Fruit fly (Drosophila melanogaster) Kc167 (cell line): ENCODE results near the gene CG9231.

Experiments
- Myc ChIP-seq: fragments of >200 bp; optimal IDR thresholded peaks from 2 replicates; lab custom pipeline; 2017; ENCODE audit warnings: missing external identifiers
- Sin3A ChIP-seq: fragments of >200 bp; optimal IDR thresholded peaks from 2 replicates; lab custom pipeline; 2018; ENCODE audit warnings: missing external identifiers
- h ChIP-seq: fragments of >200 bp; optimal IDR thresholded peaks from 3 replicates; lab custom pipeline; 2018; ENCODE audit warnings: missing external identifiers
- insv ChIP-seq: fragments of >200 bp; optimal IDR thresholded peaks from 3 replicates; lab custom pipeline; 2018; ENCODE audit warnings: missing external identifiers
- psq ChIP-seq: fragments of >200 bp; optimal IDR thresholded peaks from 2 replicates; lab custom pipeline; 2017; ENCODE audit warnings: missing external identifiers
- ttk ChIP-seq: sonication (Bioruptor generic); optimal IDR thresholded peaks from 2 replicates; lab custom pipeline; 2017; ENCODE audit warnings: missing external identifiers

CG9231 gene

DNA sequence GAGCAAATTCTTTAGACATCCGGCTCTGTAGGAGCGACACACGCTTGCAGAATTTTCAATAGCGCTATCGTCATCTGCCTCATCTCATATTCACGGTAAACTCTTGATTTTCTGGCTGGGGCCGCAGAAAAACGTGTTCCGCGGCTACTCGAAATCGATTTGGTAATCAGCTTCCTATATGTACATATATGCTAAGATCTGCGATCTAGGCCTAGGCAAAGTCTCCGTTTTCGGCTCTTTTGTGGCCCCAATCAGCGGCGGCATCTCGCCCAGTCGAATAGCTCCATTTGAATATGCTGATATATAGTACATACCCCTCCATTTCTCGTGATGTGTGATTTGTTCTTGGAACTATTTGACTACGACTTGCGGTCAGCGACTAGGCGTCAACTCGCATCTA lies 22.8 kb downstream of the CG9231 start:
- no peak for TF ChIP-seq ttk
- no peak for TF ChIP-seq Myc (lab: Kevin White, UChicago)
- no peak for TF ChIP-seq h
- TF ChIP-seq insv (lab: Kevin White, UChicago) = no peak
- no peak for TF ChIP-seq psq (lab: Kevin White, UChicago)
- TF ChIP-seq Sin3A (lab: Kevin White, UChicago) = no peak

DNA sequence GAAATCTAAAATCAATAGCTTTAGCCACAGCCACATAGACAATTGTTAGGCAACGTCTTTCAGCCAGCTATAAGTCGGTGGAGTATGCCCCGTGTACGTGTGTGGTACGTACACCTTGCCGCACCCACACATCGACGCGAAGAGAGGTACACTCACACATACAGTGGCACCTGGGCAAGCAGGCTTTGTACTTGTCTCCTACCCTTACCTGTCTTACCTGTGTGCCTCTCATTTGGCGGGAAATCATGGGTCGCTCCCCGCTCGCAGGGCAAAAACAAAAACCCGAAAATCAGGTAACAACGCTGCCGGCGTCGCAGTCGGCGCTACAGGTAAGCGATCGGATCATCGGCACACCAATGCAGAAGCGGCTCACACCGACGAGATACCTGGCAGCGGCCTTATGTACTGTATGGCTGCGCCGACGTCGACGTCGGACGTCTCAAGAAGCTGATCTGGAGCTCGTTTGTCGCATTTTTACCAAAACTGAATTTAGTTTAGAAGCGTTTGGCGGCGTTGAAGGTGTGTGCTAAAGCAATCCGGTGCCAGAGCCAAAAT lies 23.6 kb downstream of the CG9231 start:
- no peak for TF ChIP-seq psq (lab: Kevin White, UChicago)
- no peak for TF ChIP-seq Sin3A (lab: Kevin White, UChicago)
- no peak for TF ChIP-seq ttk
- no peak for TF ChIP-seq insv (lab: Kevin White, UChicago)
- TF ChIP-seq h = no peak
- no peak for TF ChIP-seq Myc (lab: Kevin White, UChicago)

dm6 chr3L:19561745-19562144 lies 24.1 kb downstream of the CG9231 start:
- TF ChIP-seq h = no peak
- no peak for TF ChIP-seq ttk
- no peak for TF ChIP-seq Sin3A (lab: Kevin White, UChicago)
- no peak for TF ChIP-seq Myc (lab: Kevin White, UChicago)
- TF ChIP-seq psq (lab: Kevin White, UChicago) = no peak
- TF ChIP-seq insv (lab: Kevin White, UChicago) = no peak

dm6 chr3L:19560695-19561246 lies 25.0 kb downstream of the CG9231 start:
- TF ChIP-seq Sin3A (lab: Kevin White, UChicago) = no peak

DNA sequence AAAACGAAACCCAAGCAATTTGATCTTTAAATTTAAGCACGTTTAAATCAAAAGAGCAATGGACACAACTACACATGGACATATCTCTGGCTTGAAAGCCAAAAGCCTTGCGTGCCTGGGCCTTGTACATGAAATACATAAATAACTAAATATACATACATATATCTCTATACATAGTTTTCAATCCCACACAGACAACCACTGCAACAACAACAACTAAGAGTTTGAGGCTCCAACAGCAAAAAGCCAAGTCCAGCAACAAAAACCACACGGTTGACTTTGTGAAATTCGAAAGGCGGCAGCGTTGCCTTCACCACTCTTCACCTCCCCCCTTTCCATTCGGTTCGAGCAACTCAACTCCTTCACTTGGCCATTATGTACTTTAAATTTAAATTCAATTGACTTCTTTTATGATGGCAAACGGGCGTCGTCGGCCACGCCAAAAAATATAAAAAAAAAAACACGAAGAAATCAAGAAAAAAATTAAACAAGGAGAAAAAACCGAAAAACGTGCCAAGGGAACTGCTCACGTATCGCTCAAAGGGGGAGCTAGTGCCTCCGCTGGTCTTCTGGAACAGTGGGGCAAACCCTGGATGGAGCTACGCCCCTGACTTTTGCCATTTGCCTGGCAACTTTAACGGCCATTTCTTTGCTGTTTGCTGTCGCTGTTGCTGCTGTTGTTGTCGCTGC lies 25.7 kb downstream of the CG9231 start:
- TF ChIP-seq Myc (lab: Kevin White, UChicago) = no peak
- TF ChIP-seq insv (lab: Kevin White, UChicago) = no peak
- no peak for TF ChIP-seq ttk
- TF ChIP-seq psq (lab: Kevin White, UChicago) = no peak
- no peak for TF ChIP-seq h
- TF ChIP-seq Sin3A (lab: Kevin White, UChicago) = no peak

DNA sequence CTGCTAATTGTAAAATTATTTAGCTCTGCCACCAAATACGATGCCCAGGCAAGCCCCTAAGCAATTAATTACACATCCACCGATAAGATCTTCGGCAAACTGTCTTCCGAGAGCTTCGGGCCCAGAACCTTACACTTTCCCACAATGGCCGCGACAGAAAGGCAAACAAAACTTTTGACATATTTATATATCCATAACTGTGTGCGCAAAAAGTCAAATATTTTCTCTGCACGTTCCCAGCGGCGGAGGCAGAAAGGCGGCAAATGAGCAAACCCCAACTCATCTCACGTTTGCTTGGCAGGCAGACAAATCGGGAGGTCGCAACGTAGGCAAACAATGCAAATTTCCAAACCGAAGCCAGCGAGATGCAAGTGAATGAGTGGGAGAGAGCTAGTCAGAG lies 26.6 kb downstream of the CG9231 start:
- no peak for TF ChIP-seq Myc (lab: Kevin White, UChicago)
- no peak for TF ChIP-seq ttk
- TF ChIP-seq insv (lab: Kevin White, UChicago) = no peak
- TF ChIP-seq psq (lab: Kevin White, UChicago) = no peak
- TF ChIP-seq h = no peak
- TF ChIP-seq Sin3A (lab: Kevin White, UChicago) = no peak

- TF ChIP-seq h (no peak), psq (lab: Kevin White, UChicago) (no peak), Myc (lab: Kevin White, UChicago) (no peak), Sin3A (lab: Kevin White, UChicago) (no peak), ttk (no peak), insv (lab: Kevin White, UChicago) (no peak)
Measured at dm6 chr3L:19558674-19559073, 27.1 kb downstream of the CG9231 start.

- no peak for TF ChIP-seq psq (lab: Kevin White, UChicago)
- TF ChIP-seq Myc (lab: Kevin White, UChicago) = no peak
- TF ChIP-seq Sin3A (lab: Kevin White, UChicago) = no peak
- no peak for TF ChIP-seq ttk
- no peak for TF ChIP-seq insv (lab: Kevin White, UChicago)
- TF ChIP-seq h = no peak
Measured at dm6 chr3L:19557996-19558375, 27.8 kb downstream of the CG9231 start.

DNA sequence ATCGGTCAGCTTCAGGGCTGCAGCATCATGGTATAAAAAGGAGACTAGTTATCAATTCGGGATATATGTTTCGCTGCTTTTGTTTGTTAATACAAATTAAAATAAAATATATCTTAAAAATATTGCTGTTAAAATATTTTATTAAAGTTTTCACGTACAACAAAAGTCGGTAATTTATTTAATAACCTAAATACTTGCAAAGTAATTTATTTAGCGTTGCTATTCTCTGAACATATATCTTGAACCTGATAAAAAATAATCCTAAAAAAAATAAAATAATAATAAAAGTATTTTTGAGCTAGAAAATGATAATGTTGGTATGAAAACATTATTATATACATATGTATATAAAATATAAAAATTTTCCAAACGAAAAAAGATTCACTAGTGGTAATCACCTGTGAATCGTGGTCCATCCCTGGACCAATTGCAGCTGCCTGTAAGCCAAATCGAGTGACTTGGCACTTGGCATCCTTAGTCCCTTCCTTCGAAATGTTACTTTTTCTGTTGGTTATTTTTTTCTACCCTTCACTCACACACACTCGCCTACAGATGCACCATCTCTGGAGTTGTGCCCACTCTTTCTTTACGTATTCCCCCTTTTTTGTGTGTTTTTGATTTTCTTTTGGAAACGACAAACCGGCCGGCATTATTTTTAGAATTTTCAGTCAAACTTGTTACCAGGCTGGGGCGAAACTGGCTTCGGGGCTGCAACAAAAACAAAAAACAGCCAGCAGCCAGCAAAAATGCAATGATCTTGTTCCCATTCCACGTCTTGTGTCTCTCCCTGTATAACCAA lies 28.4 kb downstream of the CG9231 start:
- TF ChIP-seq ttk (no peak), insv (lab: Kevin White, UChicago) (no peak), Myc (lab: Kevin White, UChicago) (no peak), psq (lab: Kevin White, UChicago) (no peak), Sin3A (lab: Kevin White, UChicago) (no peak), h (no peak)

DNA sequence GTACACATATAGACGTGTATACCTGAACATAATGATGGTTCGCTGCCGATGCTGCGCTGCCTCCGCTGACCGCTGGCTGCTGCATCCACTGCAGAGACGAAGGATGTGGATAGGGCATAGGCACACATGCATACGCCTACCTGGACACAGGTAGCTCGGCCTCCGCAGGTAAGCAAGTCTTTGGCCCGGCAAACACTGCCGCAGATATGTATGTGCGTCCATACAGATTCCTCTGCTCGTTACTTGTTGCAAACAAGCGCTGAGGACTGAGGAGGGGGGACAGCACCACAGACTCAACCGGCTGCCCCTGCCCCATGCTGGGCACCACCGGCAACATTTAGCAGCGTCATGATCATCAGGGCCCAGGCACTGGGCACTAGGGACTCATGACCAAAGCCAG lies 29.1 kb downstream of the CG9231 start:
- no peak for TF ChIP-seq ttk
- no peak for TF ChIP-seq psq (lab: Kevin White, UChicago)
- no peak for TF ChIP-seq Myc (lab: Kevin White, UChicago)
- TF ChIP-seq insv (lab: Kevin White, UChicago) = no peak
- TF ChIP-seq Sin3A (lab: Kevin White, UChicago) = no peak
- no peak for TF ChIP-seq h

dm6 chr3L:19555906-19556457 lies 29.8 kb downstream of the CG9231 start:
- TF ChIP-seq h = no peak
- no peak for TF ChIP-seq insv (lab: Kevin White, UChicago)
- no peak for TF ChIP-seq Sin3A (lab: Kevin White, UChicago)
- no peak for TF ChIP-seq ttk
- no peak for TF ChIP-seq psq (lab: Kevin White, UChicago)
- TF ChIP-seq Myc (lab: Kevin White, UChicago) = no peak
